Worm (Caenorhabditis elegans) whole organism, late embryonic: ENCODE results near the gene lgc-40.

Experiments
- T23F11.4 ChIP-seq: fragments of 200-800 bp; sonication (Bioruptor generic); optimal IDR thresholded peaks from 2 replicates; lab custom pipeline; 2018; ENCODE audit warnings: mild to moderate bottlenecking, missing genetic modification characterization, missing compliant biosample characterization
- ceh-19 ChIP-seq: fragments of 200-800 bp; sonication (Bioruptor generic); optimal IDR thresholded peaks from 2 replicates; lab custom pipeline; 2018; ENCODE audit warnings: mild to moderate bottlenecking, missing genetic modification characterization, missing compliant biosample characterization
- ceh-9 ChIP-seq: sonication (generic microtip); optimal IDR thresholded peaks from 2 replicates; lab custom pipeline; 2016; ENCODE audit warnings: mild to moderate bottlenecking, missing genetic modification characterization, inconsistent platforms, missing compliant biosample characterization
- dmd-4 ChIP-seq: sonication (generic microtip); optimal IDR thresholded peaks from 2 replicates; lab custom pipeline; 2016; ENCODE audit warnings: borderline replicate concordance, missing genetic modification characterization, missing compliant biosample characterization
- dve-1 ChIP-seq: sonication (generic microtip); optimal IDR thresholded peaks from 2 replicates; lab custom pipeline; 2017; ENCODE audit warnings: antibody characterized with exemption, mild to moderate bottlenecking, missing genetic modification characterization, missing compliant biosample characterization
- fkh-10 ChIP-seq: fragments of 150-350 bp; optimal IDR thresholded peaks from 2 replicates; lab custom pipeline; 2014; ENCODE audit warnings: missing biosample characterization, missing genetic modification reagents, missing genetic modification characterization
- lin-11 ChIP-seq: fragments of 200-800 bp; sonication (Bioruptor generic); optimal IDR thresholded peaks from 2 replicates; lab custom pipeline; 2018; ENCODE audit warnings: mild to moderate bottlenecking, missing genetic modification characterization, missing compliant biosample characterization

DNA sequence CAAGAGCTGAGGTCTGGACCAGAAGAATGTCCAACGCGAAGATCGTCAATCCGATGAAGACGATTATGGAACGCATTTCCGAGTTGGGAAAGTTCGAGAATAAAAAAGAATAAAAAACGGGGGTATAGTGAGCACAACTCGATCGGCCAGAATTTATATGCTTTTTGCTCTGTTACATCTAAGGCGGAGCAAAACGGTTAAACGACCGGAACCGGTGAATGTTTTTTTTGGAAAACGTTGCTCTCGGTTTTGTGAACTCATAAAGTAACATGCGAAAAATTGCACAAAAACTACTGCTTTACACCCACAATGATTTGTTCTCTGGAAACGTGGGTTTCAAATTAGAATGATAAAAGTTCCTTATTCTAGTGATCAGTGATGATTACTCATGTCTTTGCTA, 17.9 kb upstream of the lgc-40 start, which contains the start of gene nlp-22:
- no peak for TF ChIP-seq lin-11 (tag; lab: Kevin White, UChicago)
- TF ChIP-seq dmd-4 (tag; lab: Kevin White, UChicago): no peak
- no peak for TF ChIP-seq dve-1
- TF ChIP-seq fkh-10 (GFP tag; lab: Kevin White, UChicago): no peak
- TF ChIP-seq T23F11.4 (GFP tag; lab: Kevin White, UChicago): no peak
- no peak for TF ChIP-seq ceh-19 (GFP tag; lab: Kevin White, UChicago)
- no peak for TF ChIP-seq ceh-9 (tag; lab: Kevin White, UChicago)
